Fruit fly (Drosophila melanogaster) whole organism, embryonic: ENCODE results near the gene CG15023.

Experiments
- Ada2b ChIP-seq: fragments of 200-800 bp; sonication (Bioruptor generic); IDR thresholded peaks from 2 replicates; pipeline ENCODE4 v1.3.6; 2022; ENCODE audit warnings: missing biosample characterization, missing genetic modification characterization
- BEAF-32 ChIP-seq: fragments of 200-800 bp; sonication (Bioruptor generic); optimal IDR thresholded peaks from 3 replicates; lab custom pipeline; 2017; ENCODE audit warnings: missing biosample characterization, missing genetic modification characterization, mild to moderate bottlenecking, moderate library complexity, missing genetic modification reagents
- Bgb ChIP-seq: fragments of 200-800 bp; sonication (Bioruptor generic); IDR thresholded peaks from 2 replicates; pipeline ENCODE4 v1.3.6; 2022; ENCODE audit warnings: missing biosample characterization, missing genetic modification characterization; ENCODE audit not compliant: partially characterized antibody
- CG10366 ChIP-seq: fragments of 200-800 bp; sonication (Bioruptor generic); IDR thresholded peaks from 2 replicates; pipeline ENCODE4 v1.3.6; 2022; ENCODE audit warnings: missing biosample characterization, missing genetic modification characterization
- CG11247 ChIP-seq: fragments of 200-800 bp; sonication (Bioruptor generic); IDR thresholded peaks from 2 replicates; pipeline ENCODE4 v1.3.6; 2022; ENCODE audit warnings: missing biosample characterization, missing genetic modification characterization
- CG12236 ChIP-seq: fragments of 200-800 bp; sonication (Bioruptor generic); optimal IDR thresholded peaks from 2 replicates; lab custom pipeline; 2016; ENCODE audit warnings: missing biosample characterization, missing genetic modification characterization
- CG12744 ChIP-seq: fragments of 200-800 bp; sonication (Bioruptor generic); optimal IDR thresholded peaks from 2 replicates; lab custom pipeline; 2016; ENCODE audit warnings: missing biosample characterization, missing genetic modification characterization
- CG13123 ChIP-seq: fragments of 200-800 bp; sonication (Bioruptor generic); optimal IDR thresholded peaks from 2 replicates; lab custom pipeline; 2016; ENCODE audit warnings: missing biosample characterization, missing genetic modification characterization
- CG13894 ChIP-seq: fragments of 200-800 bp; sonication (Bioruptor generic); optimal IDR thresholded peaks from 3 replicates; lab custom pipeline; 2018; ENCODE audit warnings: missing biosample characterization, mild to moderate bottlenecking, missing genetic modification characterization, moderate library complexity
- CG14710 ChIP-seq: fragments of 200-800 bp; sonication (Bioruptor generic); optimal IDR thresholded peaks from 3 replicates; lab custom pipeline; 2019; ENCODE audit warnings: missing biosample characterization, mild to moderate bottlenecking, missing genetic modification characterization, moderate library complexity
- CG16779 ChIP-seq: fragments of 200-800 bp; sonication (Bioruptor generic); IDR thresholded peaks from 2 replicates; pipeline ENCODE4 v1.3.6; 2022; ENCODE audit warnings: missing biosample characterization, missing genetic modification characterization
- CG17328 ChIP-seq: fragments of 200-800 bp; sonication (Bioruptor generic); IDR thresholded peaks from 2 replicates; pipeline ENCODE4 v1.3.6; 2022; ENCODE audit warnings: missing biosample characterization, missing genetic modification characterization
- CG17359 ChIP-seq: fragments of 200-800 bp; sonication (Bioruptor generic); optimal IDR thresholded peaks from 3 replicates; lab custom pipeline; 2018; ENCODE audit warnings: missing biosample characterization, mild to moderate bottlenecking, missing genetic modification characterization, moderate library complexity
- CG1792 ChIP-seq: fragments of 200-800 bp; sonication (Bioruptor generic); optimal IDR thresholded peaks from 2 replicates; lab custom pipeline; 2016; ENCODE audit warnings: missing biosample characterization, missing genetic modification characterization
- CG4820 ChIP-seq: fragments of 200-800 bp; sonication (Bioruptor generic); optimal IDR thresholded peaks from 3 replicates; lab custom pipeline; 2016; ENCODE audit warnings: missing biosample characterization, missing genetic modification characterization
- CG5953 ChIP-seq: fragments of 200-800 bp; sonication (Bioruptor generic); IDR thresholded peaks from 2 replicates; pipeline ENCODE4 v1.3.6; 2022; ENCODE audit warnings: missing biosample characterization, missing genetic modification characterization
- CG6765 ChIP-seq: fragments of 200-800 bp; sonication (Bioruptor generic); optimal IDR thresholded peaks from 3 replicates; lab custom pipeline; 2017; ENCODE audit warnings: missing biosample characterization, mild to moderate bottlenecking, missing genetic modification characterization
- CG8924 ChIP-seq: fragments of 200-800 bp; optimal IDR thresholded peaks from 3 replicates; lab custom pipeline; 2019; ENCODE audit warnings: missing biosample characterization, mild to moderate bottlenecking, missing genetic modification characterization, moderate library complexity
- CG8944 ChIP-seq: fragments of 200-800 bp; sonication (Bioruptor generic); optimal IDR thresholded peaks from 3 replicates; lab custom pipeline; 2016; ENCODE audit warnings: missing biosample characterization, missing genetic modification characterization
- CG9215 ChIP-seq: fragments of 200-800 bp; sonication (Bioruptor generic); IDR thresholded peaks from 2 replicates; pipeline ENCODE4 v1.3.6; 2022; ENCODE audit warnings: missing biosample characterization, missing genetic modification characterization
- Dbx ChIP-seq: fragments of 200-800 bp; sonication (Bioruptor generic); IDR thresholded peaks from 3 replicates; pipeline ENCODE4 v1.3.6; 2022; ENCODE audit warnings: missing biosample characterization, missing genetic modification characterization
- Dek ChIP-seq: fragments of 200-800 bp; sonication (Bioruptor generic); optimal IDR thresholded peaks from 3 replicates; lab custom pipeline; 2019; ENCODE audit warnings: missing biosample characterization, mild to moderate bottlenecking, missing genetic modification characterization, moderate library complexity
- Dip2 ChIP-seq: fragments of 200-800 bp; sonication (Bioruptor generic); IDR thresholded peaks from 2 replicates; pipeline ENCODE4 v1.3.6; 2022; ENCODE audit warnings: missing biosample characterization, missing genetic modification characterization
- Drgx ChIP-seq: fragments of 200-800 bp; sonication (Bioruptor generic); IDR thresholded peaks from 2 replicates; pipeline ENCODE4 v1.3.6; 2022; ENCODE audit warnings: missing biosample characterization, missing genetic modification characterization
- Eip74EF ChIP-seq, 2 experiments: fragments of 200-800 bp in 1 of 2; fragments of >200 bp in 1 of 2; sonication (Bioruptor generic) in 1 of 2; optimal IDR thresholded peaks; 2 replicates each; lab custom pipeline; 2017 to 2019; ENCODE audit warnings: missing biosample characterization in 2 of 2, missing genetic modification characterization in 2 of 2, mild to moderate bottlenecking in 1 of 2, moderate library complexity in 1 of 2
- Elba2 ChIP-seq: fragments of 200-800 bp; sonication (Bioruptor generic); optimal IDR thresholded peaks from 3 replicates; lab custom pipeline; 2016; ENCODE audit warnings: missing biosample characterization, missing genetic modification characterization
- H2.0 ChIP-seq: fragments of 200-800 bp; sonication (Bioruptor generic); IDR thresholded peaks from 2 replicates; pipeline ENCODE4 v1.3.6; 2022; ENCODE audit warnings: missing biosample characterization, missing genetic modification characterization
- HHEX ChIP-seq: fragments of 200-800 bp; sonication (Bioruptor generic); optimal IDR thresholded peaks from 3 replicates; lab custom pipeline; 2017; ENCODE audit warnings: missing biosample characterization, mild to moderate bottlenecking, missing genetic modification characterization, missing genetic modification reagents
- HLH4C ChIP-seq: fragments of 200-800 bp; sonication (Bioruptor generic); IDR thresholded peaks from 3 replicates; pipeline ENCODE4 v1.3.6; 2022; ENCODE audit warnings: missing biosample characterization, missing genetic modification characterization; ENCODE audit not compliant: partially characterized antibody
- HLH54F ChIP-seq: fragments of 200-800 bp; sonication (Bioruptor generic); optimal IDR thresholded peaks from 3 replicates; lab custom pipeline; 2016; ENCODE audit warnings: missing biosample characterization, missing genetic modification characterization
- Hr39 ChIP-seq: fragments of >200 bp; optimal IDR thresholded peaks from 2 replicates; lab custom pipeline; 2017
- Meics ChIP-seq: fragments of 200-800 bp; sonication (Bioruptor generic); optimal IDR thresholded peaks from 2 replicates; lab custom pipeline; 2017; ENCODE audit warnings: missing biosample characterization, mild to moderate bottlenecking, missing genetic modification characterization
- Ptx1 ChIP-seq: fragments of 200-800 bp; sonication (Bioruptor generic); IDR thresholded peaks from 2 replicates; pipeline ENCODE4 v1.3.6; 2022; ENCODE audit warnings: missing biosample characterization, missing genetic modification characterization
- Scr ChIP-seq: fragments of 200-800 bp; sonication (Bioruptor generic); IDR thresholded peaks from 2 replicates; pipeline ENCODE4 v1.3.6; 2022; ENCODE audit warnings: missing biosample characterization, missing genetic modification characterization; ENCODE audit not compliant: partially characterized antibody
- Sox100B ChIP-seq: fragments of 200-800 bp; sonication (Bioruptor generic); optimal IDR thresholded peaks from 3 replicates; lab custom pipeline; 2018; ENCODE audit warnings: missing biosample characterization, mild to moderate bottlenecking, missing genetic modification characterization
- crp ChIP-seq, 2 experiments: fragments of 200-800 bp; sonication (Bioruptor generic); optimal IDR thresholded peaks; 2 replicates in 1 of 2; 3 replicates in 1 of 2; lab custom pipeline; 2017; ENCODE audit warnings: missing biosample characterization in 2 of 2, missing genetic modification characterization in 2 of 2, mild to moderate bottlenecking in 1 of 2, moderate library complexity in 1 of 2
- dmrt99B ChIP-seq: fragments of 200-800 bp; sonication (Bioruptor generic); optimal IDR thresholded peaks from 2 replicates; lab custom pipeline; 2018; ENCODE audit warnings: missing biosample characterization, mild to moderate bottlenecking, missing genetic modification characterization, moderate library complexity
- inv ChIP-seq: fragments of 200-800 bp; sonication (Bioruptor generic); IDR thresholded peaks from 2 replicates; pipeline ENCODE4 v1.3.6; 2022; ENCODE audit warnings: missing biosample characterization, missing genetic modification characterization; ENCODE audit not compliant: partially characterized antibody
- kay ChIP-seq: fragments of 200-800 bp; sonication (Bioruptor generic); optimal IDR thresholded peaks from 2 replicates; lab custom pipeline; 2016; ENCODE audit warnings: missing biosample characterization, missing genetic modification characterization
- ken ChIP-seq: fragments of 200-800 bp; sonication (Bioruptor generic); IDR thresholded peaks from 3 replicates; pipeline ENCODE4 v1.3.6; 2022; ENCODE audit warnings: missing biosample characterization, missing genetic modification characterization
- lov ChIP-seq, 2 experiments: fragments of 200-800 bp in 1 of 2; fragments of >200 bp in 1 of 2; sonication (Bioruptor generic) in 1 of 2; IDR thresholded peaks in 1 of 2; optimal IDR thresholded peaks in 1 of 2; 2 replicates in 1 of 2; 3 replicates in 1 of 2; pipeline versions ENCODE4 v1.3.6 to Lab custom; 2017 to 2022; ENCODE audit warnings: missing biosample characterization in 1 of 2, missing genetic modification characterization in 1 of 2
- nerfin-1 ChIP-seq: fragments of 200-800 bp; sonication (Bioruptor generic); optimal IDR thresholded peaks from 3 replicates; lab custom pipeline; 2019; ENCODE audit warnings: missing biosample characterization, mild to moderate bottlenecking, missing genetic modification characterization, moderate library complexity
- oc ChIP-seq: fragments of 200-800 bp; sonication (Bioruptor generic); optimal IDR thresholded peaks from 2 replicates; lab custom pipeline; 2018; ENCODE audit warnings: missing biosample characterization, mild to moderate bottlenecking, missing genetic modification characterization, moderate library complexity
- pb ChIP-seq: fragments of 200-800 bp; sonication (Bioruptor generic); optimal IDR thresholded peaks from 3 replicates; lab custom pipeline; 2016; ENCODE audit warnings: missing biosample characterization, missing genetic modification characterization
- slbo ChIP-seq: fragments of 200-800 bp; sonication (Bioruptor generic); IDR thresholded peaks from 2 replicates; pipeline ENCODE4 v1.3.6; 2022; ENCODE audit warnings: missing biosample characterization, missing genetic modification characterization
- sna ChIP-seq: fragments of 200-800 bp; sonication (Bioruptor generic); IDR thresholded peaks from 2 replicates; pipeline ENCODE4 v1.3.6; 2022; ENCODE audit warnings: missing biosample characterization, missing genetic modification characterization; ENCODE audit not compliant: partially characterized antibody
- tap ChIP-seq: fragments of 200-800 bp; optimal IDR thresholded peaks from 3 replicates; lab custom pipeline; 2019; ENCODE audit warnings: missing biosample characterization, mild to moderate bottlenecking, missing genetic modification characterization, moderate library complexity
- tll ChIP-seq, 2 experiments: fragments of 200-800 bp in 1 of 2; fragments of >200 bp in 1 of 2; sonication (Bioruptor generic) in 1 of 2; optimal IDR thresholded peaks; 2 replicates each; lab custom pipeline; 2017 to 2019; ENCODE audit warnings: missing biosample characterization in 2 of 2, missing genetic modification characterization in 2 of 2, mild to moderate bottlenecking in 1 of 2, moderate library complexity in 1 of 2
- trh ChIP-seq: fragments of 200-800 bp; sonication (Bioruptor generic); optimal IDR thresholded peaks from 2 replicates; lab custom pipeline; 2016; ENCODE audit warnings: missing biosample characterization, missing genetic modification characterization
- vnd ChIP-seq: fragments of 200-800 bp; sonication (Bioruptor generic); IDR thresholded peaks from 3 replicates; pipeline ENCODE4 v1.3.6; 2022; ENCODE audit warnings: missing biosample characterization, missing genetic modification characterization; ENCODE audit not compliant: partially characterized antibody

Gene CG15023

DNA sequence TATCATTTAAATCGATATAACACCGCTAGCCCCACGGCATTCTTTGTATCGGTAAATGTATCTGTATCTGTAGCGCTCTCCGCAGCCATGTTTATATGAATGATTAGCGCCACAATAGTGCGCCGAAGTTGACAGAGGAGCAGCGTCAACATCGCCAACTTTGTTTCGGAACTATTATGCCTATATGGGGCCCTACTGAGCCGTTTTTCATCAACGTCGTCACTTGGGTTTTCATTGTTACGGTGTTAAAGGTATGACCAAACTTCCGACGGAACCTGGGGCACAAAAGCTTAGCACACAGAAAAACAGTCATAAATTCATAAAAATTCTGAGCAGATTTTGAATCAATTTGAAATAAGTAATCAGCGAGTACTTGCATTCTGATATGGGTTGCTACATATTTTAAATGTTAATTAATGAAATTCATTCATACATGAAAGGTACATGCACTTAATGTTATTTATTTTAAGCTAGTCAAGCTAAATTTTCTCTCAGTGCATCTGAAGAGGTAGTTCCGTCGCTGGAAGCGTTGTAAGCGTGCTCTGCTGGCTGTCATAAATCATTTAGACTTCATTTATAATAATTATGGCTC, at the start of gene CG15023 (continued):
- TF ChIP-seq Bgb (GFP tag; lab: Robert Waterston, UW) (no peak), crp (GFP tag; optimal IDR thresholded peaks at IDR 0.05; lab: Kevin White, UChicago) (no peak), BEAF-32 (GFP tag; lab: Kevin White, UChicago) (no peak), CG5953 (GFP tag; lab: Robert Waterston, UW) (no peak), CG10366 (GFP tag; lab: Robert Waterston, UW) (no peak), CG17328 (no peak), CG12744 (GFP tag; lab: Kevin White, UChicago) (no peak), CG12236 (GFP tag; lab: Kevin White, UChicago) (no peak), Meics (GFP tag; lab: Kevin White, UChicago) (peak; percentile 42), CG9215 (no peak), HHEX (GFP tag; lab: Kevin White, UChicago) (no peak), Sox100B (GFP tag; lab: Kevin White, UChicago) (peak; percentile 0), CG13894 (tag; lab: Kevin White, UChicago) (peak; percentile 7), HLH54F (GFP tag; lab: Kevin White, UChicago) (no peak), CG16779 (GFP tag; lab: Robert Waterston, UW) (no peak), lov (optimal IDR thresholded peaks at IDR 0.05; lab: Kevin White, UChicago) (no peak), lov (GFP tag; IDR thresholded peaks at IDR 0.05; lab: Robert Waterston, UW) (no peak), nerfin-1 (tag; lab: Kevin White, UChicago) (no peak), Ptx1 (peak; percentile 46), trh (GFP tag; lab: Kevin White, UChicago) (no peak), dmrt99B (tag; lab: Kevin White, UChicago) (peak; percentile 34), vnd (no peak), Eip74EF (GFP tag; optimal IDR thresholded peaks at IDR 0.05; lab: Kevin White, UChicago) (no peak), sna (GFP tag; lab: Robert Waterston, UW) (no peak), inv (no peak), CG1792 (GFP tag; lab: Kevin White, UChicago) (no peak), CG6765 (GFP tag; lab: Kevin White, UChicago) (no peak), Scr (GFP tag; lab: Robert Waterston, UW) (no peak), CG8924 (tag; lab: Kevin White, UChicago) (peak; percentile 19), pb (no peak), CG8944 (GFP tag; lab: Kevin White, UChicago) (no peak), tll (GFP tag; optimal IDR thresholded peaks at IDR 0.05; lab: Kevin White, UChicago) (no peak), kay (GFP tag; lab: Kevin White, UChicago) (no peak), Dbx (GFP tag; lab: Robert Waterston, UW) (no peak), CG11247 (GFP tag; lab: Robert Waterston, UW) (0 out of 2 replicates have a peak, but pooled peaks have one; percentile 19), Elba2 (GFP tag; lab: Kevin White, UChicago) (no peak), tap (no peak), HLH4C (no peak), CG13123 (GFP tag; lab: Kevin White, UChicago) (no peak), Ada2b (no peak), CG14710 (tag; lab: Kevin White, UChicago) (no peak), ken (no peak), H2.0 (GFP tag; lab: Robert Waterston, UW) (no peak), CG17359 (tag; lab: Kevin White, UChicago) (no peak), Dip2 (GFP tag; lab: Robert Waterston, UW) (no peak), Hr39 (lab: Kevin White, UChicago) (no peak), slbo (no peak; the same call in 1 of the 2 replicates), oc (tag; lab: Kevin White, UChicago) (no peak), Dek (no peak), Drgx (GFP tag; lab: Robert Waterston, UW) (no peak), CG4820 (no peak)
